Worm (Caenorhabditis elegans) whole organism, young adult: ENCODE results near the gene sfxn-1.3.

Experiments
- F52B5.7 ChIP-seq: sonication (generic microtip); optimal IDR thresholded peaks from 2 replicates; lab custom pipeline; 2016; ENCODE audit warnings: mild to moderate bottlenecking, missing genetic modification characterization, missing compliant biosample characterization
- ceh-27 ChIP-seq: fragments of 200-800 bp; sonication (Bioruptor generic); optimal IDR thresholded peaks from 2 replicates; lab custom pipeline; 2018; ENCODE audit warnings: mild to moderate bottlenecking, missing genetic modification characterization, moderate library complexity, missing compliant biosample characterization
- ceh-58 ChIP-seq: fragments of 200-800 bp; sonication (Bioruptor generic); IDR thresholded peaks from 2 replicates; pipeline ENCODE4 v1.3.6; 2022; ENCODE audit warnings: missing genetic modification characterization, missing compliant biosample characterization
- ceh-91 ChIP-seq: fragments of 200-800 bp; sonication (Bioruptor generic); IDR thresholded peaks from 2 replicates; pipeline ENCODE4 v1.3.6; 2022; ENCODE audit warnings: missing genetic modification reagents, missing genetic modification characterization, missing compliant biosample characterization
- dpff-1 ChIP-seq: sonication (generic microtip); optimal IDR thresholded peaks from 2 replicates; lab custom pipeline; 2017; ENCODE audit warnings: mild to moderate bottlenecking, missing genetic modification characterization, missing compliant biosample characterization
- egl-44 ChIP-seq: fragments of 200-800 bp; sonication (Bioruptor generic); IDR thresholded peaks from 2 replicates; pipeline ENCODE4 v1.3.6; 2022; ENCODE audit warnings: missing genetic modification reagents, missing genetic modification characterization, missing compliant biosample characterization
- mcd-1 ChIP-seq: fragments of 200-800 bp; sonication (Bioruptor generic); IDR thresholded peaks from 2 replicates; pipeline ENCODE4 v1.3.6; 2022; ENCODE audit warnings: missing genetic modification reagents, missing genetic modification characterization, missing compliant biosample characterization
- pha-4 ChIP-seq: fragments of 150-350 bp; sonication (generic microtip); optimal IDR thresholded peaks from 2 replicates; lab custom pipeline; 2014; ENCODE audit warnings: missing biosample characterization, missing genetic modification reagents, missing genetic modification characterization
- sdz-38 ChIP-seq: sonication (generic microtip); optimal IDR thresholded peaks from 2 replicates; lab custom pipeline; 2016; ENCODE audit warnings: missing genotype, missing genetic modification characterization, missing compliant biosample characterization
- sea-2 ChIP-seq: fragments of 200-800 bp; sonication (Bioruptor generic); IDR thresholded peaks from 2 replicates; pipeline ENCODE4 v1.3.6; 2022; ENCODE audit warnings: missing genetic modification characterization, missing compliant biosample characterization

- TF ChIP-seq mcd-1 (GFP tag; lab: Robert Waterston, UW) (no peak), sea-2 (GFP tag; lab: Robert Waterston, UW) (no peak), ceh-91 (GFP tag; lab: Robert Waterston, UW) (no peak), pha-4 (no peak), egl-44 (no peak), ceh-27 (GFP tag; lab: Kevin White, UChicago) (no peak), ceh-58 (GFP tag; lab: Robert Waterston, UW) (no peak), F52B5.7 (tag; lab: Kevin White, UChicago) (no peak), sdz-38 (tag; lab: Kevin White, UChicago) (no peak), dpff-1 (tag; lab: Kevin White, UChicago) (no peak)
Observed at ce11 chrV:15719570-15719969, 7.1 kb upstream of the sfxn-1.3 start, which contains the start of gene Y6E2A.7.
